Fruit fly (Drosophila melanogaster) whole organism, embryonic: Measurements from ENCODE around the gene mRpS30.

ENCODE experiments used
- Antp ChIP-seq: fragments of 200-800 bp; sonication (Bioruptor generic); optimal IDR thresholded peaks from 3 replicates; lab custom pipeline; 2016; ENCODE audit warnings: missing biosample characterization, missing genetic modification characterization
- CG1024 ChIP-seq: fragments of 200-800 bp; sonication (Bioruptor generic); IDR thresholded peaks from 2 replicates; pipeline ENCODE4 v1.3.6; 2022; ENCODE audit warnings: missing biosample characterization, missing genetic modification characterization
- CG11085 ChIP-seq: fragments of 200-800 bp; sonication (Bioruptor generic); IDR thresholded peaks from 2 replicates; pipeline ENCODE4 v1.3.6; 2022; ENCODE audit warnings: missing biosample characterization, missing genetic modification characterization
- CG11456 ChIP-seq: fragments of 200-800 bp; sonication (Bioruptor generic); IDR thresholded peaks from 3 replicates; pipeline ENCODE4 v1.3.6; 2022; ENCODE audit warnings: missing biosample characterization, missing genetic modification characterization
- CG12219 ChIP-seq: fragments of 200-800 bp; sonication (Bioruptor generic); optimal IDR thresholded peaks from 3 replicates; lab custom pipeline; 2018; ENCODE audit warnings: missing biosample characterization, mild to moderate bottlenecking, missing genetic modification characterization
- CG14050 ChIP-seq: fragments of 200-800 bp; sonication (Bioruptor generic); IDR thresholded peaks from 3 replicates; pipeline ENCODE4 v1.3.6; 2022; ENCODE audit warnings: missing biosample characterization, missing genetic modification characterization
- CG14441 ChIP-seq: fragments of 200-800 bp; sonication (Bioruptor generic); IDR thresholded peaks from 2 replicates; pipeline ENCODE4 v1.3.6; 2022; ENCODE audit warnings: missing biosample characterization, missing genetic modification characterization
- CG15011 ChIP-seq: fragments of 200-800 bp; sonication (Bioruptor generic); optimal IDR thresholded peaks from 3 replicates; lab custom pipeline; 2018; ENCODE audit warnings: missing biosample characterization, mild to moderate bottlenecking, missing genetic modification characterization
- CG1647 ChIP-seq: fragments of 200-800 bp; sonication (Bioruptor generic); optimal IDR thresholded peaks from 3 replicates; lab custom pipeline; 2016; ENCODE audit warnings: missing biosample characterization, missing genetic modification characterization
- CG16779 ChIP-seq: fragments of 200-800 bp; sonication (Bioruptor generic); IDR thresholded peaks from 2 replicates; pipeline ENCODE4 v1.3.6; 2022; ENCODE audit warnings: missing biosample characterization, missing genetic modification characterization
- CG17385 ChIP-seq: fragments of 200-800 bp; sonication (Bioruptor generic); optimal IDR thresholded peaks from 3 replicates; lab custom pipeline; 2018; ENCODE audit warnings: missing biosample characterization, mild to moderate bottlenecking, missing genetic modification characterization
- CG18262 ChIP-seq: fragments of 200-800 bp; optimal IDR thresholded peaks from 3 replicates; lab custom pipeline; 2019; ENCODE audit warnings: missing biosample characterization, mild to moderate bottlenecking, missing genetic modification characterization, moderate library complexity
- CG2116 ChIP-seq: fragments of 200-800 bp; sonication (Bioruptor generic); optimal IDR thresholded peaks from 3 replicates; lab custom pipeline; 2018; ENCODE audit warnings: missing biosample characterization, mild to moderate bottlenecking, missing genetic modification characterization
- CG2889 ChIP-seq: fragments of 200-800 bp; sonication (Bioruptor generic); IDR thresholded peaks from 3 replicates; pipeline ENCODE4 v1.3.6; 2022; ENCODE audit warnings: missing biosample characterization, missing genetic modification characterization
- CG30403 ChIP-seq: fragments of 200-800 bp; sonication (Bioruptor generic); optimal IDR thresholded peaks from 3 replicates; lab custom pipeline; 2016; ENCODE audit warnings: missing biosample characterization, missing genetic modification characterization
- CG32772 ChIP-seq: fragments of 200-800 bp; sonication (Bioruptor generic); IDR thresholded peaks from 2 replicates; pipeline ENCODE4 v1.3.6; 2022; ENCODE audit warnings: missing biosample characterization, missing genetic modification characterization
- CG33557 ChIP-seq: fragments of 200-800 bp; sonication (Bioruptor generic); optimal IDR thresholded peaks from 2 replicates; lab custom pipeline; 2019; ENCODE audit warnings: missing biosample characterization, mild to moderate bottlenecking, missing genetic modification characterization, moderate library complexity
- CG4328 ChIP-seq: fragments of 200-800 bp; sonication (Bioruptor generic); optimal IDR thresholded peaks from 3 replicates; lab custom pipeline; 2017; ENCODE audit warnings: missing biosample characterization, missing genetic modification reagents, missing genetic modification characterization
- CG5180 ChIP-seq: fragments of 200-800 bp; sonication (Bioruptor generic); optimal IDR thresholded peaks from 3 replicates; lab custom pipeline; 2017; ENCODE audit warnings: missing biosample characterization, missing genetic modification characterization, mild to moderate bottlenecking, moderate library complexity, missing genetic modification reagents
- CG6254 ChIP-seq: fragments of 200-800 bp; sonication (Bioruptor generic); optimal IDR thresholded peaks from 3 replicates; lab custom pipeline; 2017; ENCODE audit warnings: mild to moderate bottlenecking, missing biosample characterization, missing genetic modification reagents, missing genetic modification characterization
- CG6654 ChIP-seq: fragments of 200-800 bp; sonication (Bioruptor generic); optimal IDR thresholded peaks from 2 replicates; lab custom pipeline; 2017; ENCODE audit warnings: missing biosample characterization, mild to moderate bottlenecking, missing genetic modification characterization
- CG6765 ChIP-seq: fragments of 200-800 bp; sonication (Bioruptor generic); optimal IDR thresholded peaks from 3 replicates; lab custom pipeline; 2017; ENCODE audit warnings: missing biosample characterization, mild to moderate bottlenecking, missing genetic modification characterization
- CG8290 ChIP-seq, 3 experiments: fragments of 200-800 bp; sonication (Bioruptor generic); optimal IDR thresholded peaks; 2 replicates each; lab custom pipeline; 2016 to 2019; ENCODE audit warnings: missing biosample characterization in 3 of 3, missing genetic modification characterization in 3 of 3, mild to moderate bottlenecking in 2 of 3, moderate library complexity in 1 of 3
- Dek ChIP-seq: fragments of 200-800 bp; sonication (Bioruptor generic); optimal IDR thresholded peaks from 3 replicates; lab custom pipeline; 2019; ENCODE audit warnings: missing biosample characterization, mild to moderate bottlenecking, missing genetic modification characterization, moderate library complexity
- Dip2 ChIP-seq: fragments of 200-800 bp; sonication (Bioruptor generic); IDR thresholded peaks from 2 replicates; pipeline ENCODE4 v1.3.6; 2022; ENCODE audit warnings: missing biosample characterization, missing genetic modification characterization
- Doc3 ChIP-seq: fragments of 200-800 bp; sonication (Bioruptor generic); IDR thresholded peaks from 3 replicates; pipeline ENCODE4 v1.3.6; 2022; ENCODE audit warnings: missing biosample characterization, missing genetic modification characterization; ENCODE audit not compliant: partially characterized antibody
- H15 ChIP-seq: fragments of 200-800 bp; sonication (Bioruptor generic); IDR thresholded peaks from 3 replicates; pipeline ENCODE4 v1.3.6; 2022; ENCODE audit warnings: missing biosample characterization, missing genetic modification characterization
- Hsf ChIP-seq: fragments of 200-800 bp; sonication (Bioruptor generic); optimal IDR thresholded peaks from 3 replicates; lab custom pipeline; 2016; ENCODE audit warnings: missing biosample characterization, missing genetic modification characterization
- MTF-1 ChIP-seq: fragments of 200-800 bp; sonication (Bioruptor generic); optimal IDR thresholded peaks from 2 replicates; lab custom pipeline; 2018; ENCODE audit warnings: missing biosample characterization, mild to moderate bottlenecking, missing genetic modification characterization, borderline replicate concordance
- Max ChIP-seq: fragments of 200-800 bp; sonication (Bioruptor generic); optimal IDR thresholded peaks from 2 replicates; lab custom pipeline; 2016; ENCODE audit warnings: missing biosample characterization, mild to moderate bottlenecking, missing genetic modification characterization
- Nf-YB ChIP-seq: fragments of 200-800 bp; sonication (Bioruptor generic); optimal IDR thresholded peaks from 3 replicates; lab custom pipeline; 2019; ENCODE audit warnings: missing biosample characterization, mild to moderate bottlenecking, missing genetic modification characterization, moderate library complexity
- Side ChIP-seq: fragments of 200-800 bp; sonication (Bioruptor generic); optimal IDR thresholded peaks from 2 replicates; lab custom pipeline; 2016; ENCODE audit warnings: missing biosample characterization, missing genetic modification characterization
- Spps ChIP-seq: fragments of 200-800 bp; sonication (Bioruptor generic); optimal IDR thresholded peaks from 2 replicates; lab custom pipeline; 2018; ENCODE audit warnings: missing biosample characterization, mild to moderate bottlenecking, missing genetic modification characterization
- bcd ChIP-seq: fragments of 200-800 bp; sonication (Bioruptor generic); optimal IDR thresholded peaks from 2 replicates; lab custom pipeline; 2017; ENCODE audit warnings: missing biosample characterization, mild to moderate bottlenecking, missing genetic modification characterization
- bowl ChIP-seq: fragments of 200-800 bp; sonication (Bioruptor generic); IDR thresholded peaks from 2 replicates; pipeline ENCODE4 v1.3.6; 2022; ENCODE audit warnings: missing biosample characterization, missing genetic modification characterization
- crc ChIP-seq: fragments of 200-800 bp; sonication (Bioruptor generic); optimal IDR thresholded peaks from 2 replicates; lab custom pipeline; 2016; ENCODE audit warnings: missing biosample characterization, missing genetic modification characterization
- fru ChIP-seq: fragments of >200 bp; optimal IDR thresholded peaks from 2 replicates; lab custom pipeline; 2017
- gfzf ChIP-seq: fragments of 200-800 bp; sonication (Bioruptor generic); optimal IDR thresholded peaks from 2 replicates; lab custom pipeline; 2016; ENCODE audit warnings: missing biosample characterization, mild to moderate bottlenecking, missing genetic modification characterization, moderate library complexity
- hb ChIP-seq: fragments of 200-800 bp; sonication (Bioruptor generic); IDR thresholded peaks from 3 replicates; pipeline ENCODE4 v1.3.6; 2022; ENCODE audit warnings: missing biosample characterization, missing genetic modification characterization; ENCODE audit not compliant: partially characterized antibody
- jigr1 ChIP-seq: fragments of 200-800 bp; sonication (Bioruptor generic); IDR thresholded peaks from 3 replicates; pipeline ENCODE4 v1.3.6; 2022; ENCODE audit warnings: missing biosample characterization, missing genetic modification characterization
- kay ChIP-seq: fragments of 200-800 bp; sonication (Bioruptor generic); optimal IDR thresholded peaks from 2 replicates; lab custom pipeline; 2016; ENCODE audit warnings: missing biosample characterization, missing genetic modification characterization
- klu ChIP-seq: fragments of 200-800 bp; sonication (Bioruptor generic); IDR thresholded peaks from 2 replicates; pipeline ENCODE4 v1.3.6; 2022; ENCODE audit warnings: missing biosample characterization, missing genetic modification characterization
- nerfin-1 ChIP-seq: fragments of 200-800 bp; sonication (Bioruptor generic); optimal IDR thresholded peaks from 3 replicates; lab custom pipeline; 2019; ENCODE audit warnings: missing biosample characterization, mild to moderate bottlenecking, missing genetic modification characterization, moderate library complexity
- p53 ChIP-seq: fragments of 200-800 bp; sonication (Bioruptor generic); optimal IDR thresholded peaks from 2 replicates; lab custom pipeline; 2016; ENCODE audit warnings: missing biosample characterization, missing genetic modification characterization
- sens-2 ChIP-seq: fragments of 200-800 bp; sonication (Bioruptor generic); IDR thresholded peaks from 2 replicates; pipeline ENCODE4 v1.3.6; 2022; ENCODE audit warnings: missing biosample characterization, missing genetic modification characterization
- tgo ChIP-seq: fragments of 200-800 bp; sonication (Bioruptor generic); IDR thresholded peaks from 3 replicates; pipeline ENCODE4 v1.3.6; 2022; ENCODE audit warnings: missing biosample characterization, missing genetic modification characterization
- tx ChIP-seq: fragments of 200-800 bp; sonication (Bioruptor generic); optimal IDR thresholded peaks from 2 replicates; lab custom pipeline; 2016; ENCODE audit warnings: missing biosample characterization, missing genetic modification characterization
- vnd ChIP-seq: fragments of 200-800 bp; sonication (Bioruptor generic); IDR thresholded peaks from 3 replicates; pipeline ENCODE4 v1.3.6; 2022; ENCODE audit warnings: missing biosample characterization, missing genetic modification characterization; ENCODE audit not compliant: partially characterized antibody
- yki ChIP-seq: fragments of >200 bp; optimal IDR thresholded peaks from 3 replicates; lab custom pipeline; 2018
- zen ChIP-seq: fragments of 200-800 bp; sonication (Bioruptor generic); optimal IDR thresholded peaks from 3 replicates; lab custom pipeline; 2018; ENCODE audit warnings: missing biosample characterization, mild to moderate bottlenecking, missing genetic modification characterization, moderate library complexity

mRpS30 gene

DNA sequence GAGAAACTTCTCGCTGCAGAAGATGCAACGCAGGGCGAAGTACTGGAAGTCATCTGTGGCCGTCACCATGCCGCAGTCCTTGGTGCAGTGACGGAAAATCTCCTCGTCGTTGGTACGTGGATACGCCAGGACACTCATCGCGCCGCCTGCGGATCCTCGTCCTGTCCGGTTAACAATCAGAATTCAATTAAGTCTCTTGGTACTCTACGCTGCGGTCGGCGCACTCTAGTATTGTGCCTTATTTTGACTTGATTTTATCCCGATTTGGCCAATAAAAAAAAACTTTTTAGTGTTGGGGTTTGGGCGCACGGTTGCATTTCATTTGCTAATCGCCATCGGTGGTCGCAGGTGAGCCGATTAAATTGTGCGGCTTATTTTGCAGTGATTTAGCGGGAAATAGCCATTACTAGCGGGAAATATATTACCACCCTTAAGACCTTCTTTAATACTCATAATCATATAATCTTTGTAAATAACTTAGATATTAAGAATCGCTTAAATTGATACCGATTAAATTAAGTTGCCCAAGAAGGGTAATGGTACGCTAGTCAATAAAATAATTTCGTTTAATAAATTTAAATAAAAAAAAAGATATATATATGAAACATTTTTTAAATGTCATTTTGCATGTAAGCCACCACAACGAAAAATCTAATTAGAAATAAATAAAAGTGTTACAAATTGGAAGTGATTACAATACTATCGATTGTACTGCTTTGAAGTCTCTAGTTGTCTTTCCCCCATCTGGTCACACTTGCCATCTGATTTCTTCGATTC lies 39.8 kb upstream of the mRpS30 start, which contains the start of the genes CG8944 and CCT6 (continued):
- TF ChIP-seq gfzf (GFP tag; lab: Kevin White, UChicago) (peak; percentile 45), CG12219 (GFP tag; lab: Kevin White, UChicago) (no peak), CG18262 (tag; lab: Kevin White, UChicago) (peak; percentile 17), CG8290 (GFP tag; optimal IDR thresholded peaks at IDR 0.05; lab: Kevin White, UChicago) (no peak), CG8290 (tag; optimal IDR thresholded peaks at IDR 0.05; lab: Kevin White, UChicago) (no peak), bcd (GFP tag; lab: Kevin White, UChicago) (peak; percentile 5), CG6654 (no peak), hb (GFP tag; lab: Robert Waterston, UW) (no peak), CG1024 (no peak), CG6254 (GFP tag; lab: Kevin White, UChicago) (no peak), CG11456 (peak; percentile 41; the same call in 1 of the 3 replicates), Hsf (GFP tag; lab: Kevin White, UChicago) (no peak), MTF-1 (GFP tag; lab: Kevin White, UChicago) (no peak), CG30403 (GFP tag; lab: Kevin White, UChicago) (peak; percentile 31), H15 (GFP tag; lab: Robert Waterston, UW) (no peak), tgo (no peak), CG5180 (no peak), CG4328 (peak; percentile 22), yki (no peak), jigr1 (GFP tag; lab: Robert Waterston, UW) (no peak), CG6765 (GFP tag; lab: Kevin White, UChicago) (no peak), CG32772 (GFP tag; lab: Robert Waterston, UW) (0 out of 2 replicates have a peak, but pooled peaks have one; percentile 34), fru (lab: Kevin White, UChicago) (no peak), CG33557 (GFP tag; lab: Kevin White, UChicago) (no peak), vnd (GFP tag; lab: Robert Waterston, UW) (peak; percentile 35; the same call in 1 of the 3 replicates), CG14441 (GFP tag; lab: Robert Waterston, UW) (no peak), nerfin-1 (no peak), CG11085 (GFP tag; lab: Robert Waterston, UW) (no peak), Nf-YB (no peak), klu (GFP tag; lab: Robert Waterston, UW) (no peak), crc (GFP tag; lab: Kevin White, UChicago) (no peak), CG2889 (no peak), Dek (tag; lab: Kevin White, UChicago) (no peak), CG17385 (GFP tag; lab: Kevin White, UChicago) (no peak), CG16779 (GFP tag; lab: Robert Waterston, UW) (no peak), Spps (tag; lab: Kevin White, UChicago) (no peak), Side (no peak), CG15011 (GFP tag; lab: Kevin White, UChicago) (no peak), p53 (GFP tag; lab: Kevin White, UChicago) (no peak), zen (no peak), Dip2 (GFP tag; lab: Robert Waterston, UW) (no peak), Antp (no peak), Max (GFP tag; lab: Kevin White, UChicago) (no peak), kay (no peak), CG14050 (GFP tag; lab: Robert Waterston, UW) (no peak), sens-2 (0 out of 2 replicates have a peak, but pooled peaks have one; percentile 12), CG2116 (GFP tag; lab: Kevin White, UChicago) (peak; percentile 96), CG1647 (GFP tag; lab: Kevin White, UChicago) (no peak), bowl (GFP tag; lab: Robert Waterston, UW) (no peak), Doc3 (GFP tag; lab: Robert Waterston, UW) (0 out of 3 replicates have a peak, but pooled peaks have one; percentile 31), tx (GFP tag; lab: Kevin White, UChicago) (no peak)
